Worm (Caenorhabditis elegans): Measurements from ENCODE around the gene lin-15A.

lin-15A gene

DNA sequence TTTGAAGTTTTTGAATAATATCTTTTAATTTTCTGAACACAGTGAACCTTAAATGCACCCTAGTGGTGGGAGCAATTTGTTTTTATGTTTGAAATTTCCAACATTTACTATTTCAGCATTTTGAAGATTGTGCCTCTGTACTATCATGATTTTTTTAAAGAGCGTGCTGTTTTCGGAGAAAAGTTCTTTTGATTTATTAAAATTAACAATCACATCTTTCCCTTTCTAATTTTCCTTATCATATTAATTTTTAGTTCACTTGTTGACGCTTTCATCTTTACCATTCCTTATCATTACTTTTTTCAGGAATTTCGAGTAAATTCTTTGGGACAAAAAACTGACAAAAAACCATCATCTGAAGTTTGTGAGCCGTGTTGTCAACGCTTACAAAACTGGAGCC, 23.9 kb upstream of the lin-15A start, which contains the start of gene nhr-48:
nhr-48 (plus strand) TSS at position 301 of the 400 bp plus-strand sequence.
- TF ChIP-seq fos-1 (tag; optimal IDR thresholded peaks at IDR 0.05) (no peak), peb-1 (tag; optimal IDR thresholded peaks at IDR 0.05) (no peak), sma-3 (GFP tag; optimal IDR thresholded peaks at IDR 0.05) (no peak), Y55F3AM.14 (GFP tag; optimal IDR thresholded peaks at IDR 0.05) (no peak), nhr-10 (tag; optimal IDR thresholded peaks at IDR 0.05) (no peak), ztf-11 (tag; optimal IDR thresholded peaks at IDR 0.05) (no peak), ceh-16 (tag; optimal IDR thresholded peaks at IDR 0.05) (no peak), C34F6.9 (tag; optimal IDR thresholded peaks at IDR 0.05) (no peak), unc-62 (GFP tag; optimal IDR thresholded peaks at IDR 0.05) (no peak), mbf-1 (tag; optimal IDR thresholded peaks at IDR 0.05) (no peak), lin-39 (tag; optimal IDR thresholded peaks at IDR 0.05) (no peak), nhr-25 (tag; optimal IDR thresholded peaks at IDR 0.05) (no peak), nhr-12 (tag; optimal IDR thresholded peaks at IDR 0.05) (no peak), nhr-6 (tag; optimal IDR thresholded peaks at IDR 0.05) (no peak), blmp-1 (tag; optimal IDR thresholded peaks at IDR 0.05; ENCODE audit: insufficient read depth) (no peak), gmeb-1 (tag; optimal IDR thresholded peaks at IDR 0.05) (no peak), aly-2 (tag; optimal IDR thresholded peaks at IDR 0.05) (no peak), ceh-82 (tag; optimal IDR thresholded peaks at IDR 0.05) (no peak), ZK546.5 (tag; optimal IDR thresholded peaks at IDR 0.05) (no peak), F13H6.1 (tag; optimal IDR thresholded peaks at IDR 0.05) (no peak)

DNA sequence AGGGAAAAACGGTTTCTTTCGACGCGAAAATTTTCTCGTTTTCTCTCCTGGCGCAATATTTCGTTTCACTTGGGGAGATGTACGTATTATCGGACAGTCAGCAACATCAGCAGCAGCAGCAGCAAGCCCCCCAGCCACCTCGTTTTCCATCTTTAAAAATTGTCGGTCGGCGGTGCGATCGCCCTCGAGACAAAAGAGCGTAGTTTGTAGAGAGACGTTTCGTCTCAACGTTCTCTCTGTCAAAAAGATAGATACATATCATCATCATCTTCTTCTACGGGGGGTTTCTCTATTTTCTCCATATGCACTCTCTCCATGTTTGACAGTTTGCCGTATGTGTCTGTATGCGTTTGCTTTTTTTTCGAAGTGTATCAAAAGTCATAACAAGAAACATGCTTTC, 22.2 kb upstream of the lin-15A start:
- TF ChIP-seq egl-27 (tag; optimal IDR thresholded peaks at IDR 0.05) (peak; percentile 3), peb-1 (tag; optimal IDR thresholded peaks at IDR 0.05) (no peak), gmeb-1 (tag; optimal IDR thresholded peaks at IDR 0.05) (peak; percentile 28), nhr-11 (tag; optimal IDR thresholded peaks at IDR 0.05) (no peak), alr-1 (tag; optimal IDR thresholded peaks at IDR 0.05) (no peak), R02D3.7 (tag; optimal IDR thresholded peaks at IDR 0.05) (no peak), lsy-2 (tag; optimal IDR thresholded peaks at IDR 0.05) (no peak), mdl-1 (tag; optimal IDR thresholded peaks at IDR 0.05) (peak; percentile 38 to 87), F13H6.1 (tag; optimal IDR thresholded peaks at IDR 0.05) (peak; percentile 24), ztf-4 (tag; optimal IDR thresholded peaks at IDR 0.05) (no peak), skn-1 (tag; optimal IDR thresholded peaks at IDR 0.05) (no peak), nhr-77 (tag; optimal IDR thresholded peaks at IDR 0.05) (no peak), crh-2 (tag; optimal IDR thresholded peaks at IDR 0.05) (peak; percentile 61), nhr-21 (tag; optimal IDR thresholded peaks at IDR 0.05) (peak; percentile 80), ama-1 (optimal IDR thresholded peaks at IDR 0.05) (no peak), C34F6.9 (tag; optimal IDR thresholded peaks at IDR 0.05) (no peak), unc-55 (GFP tag; optimal IDR thresholded peaks at IDR 0.05) (no peak), unc-39 (tag; optimal IDR thresholded peaks at IDR 0.05) (no peak), sma-3 (GFP tag; optimal IDR thresholded peaks at IDR 0.05) (peak; percentile 61), lin-39 (tag; optimal IDR thresholded peaks at IDR 0.05) (no peak), sma-9 (GFP tag; optimal IDR thresholded peaks at IDR 0.05) (peak; percentile 91), sma-9 (tag; optimal IDR thresholded peaks at IDR 0.05) (no peak), nhr-25 (tag; optimal IDR thresholded peaks at IDR 0.05) (peak; percentile 61), mbf-1 (tag; optimal IDR thresholded peaks at IDR 0.05) (no peak), elt-3 (tag; optimal IDR thresholded peaks at IDR 0.05) (no peak), snpc-4 (tag; optimal IDR thresholded peaks at IDR 0.05) (no peak), ZK546.5 (tag; optimal IDR thresholded peaks at IDR 0.05) (no peak), fos-1 (tag; optimal IDR thresholded peaks at IDR 0.05) (peak; percentile 57), aly-2 (tag; optimal IDR thresholded peaks at IDR 0.05) (no peak), nhr-129 (tag; optimal IDR thresholded peaks at IDR 0.05) (peak; percentile 71), nhr-6 (tag; optimal IDR thresholded peaks at IDR 0.05) (no peak), sem-4 (tag; optimal IDR thresholded peaks at IDR 0.05) (peak; percentile 5), nhr-12 (tag; optimal IDR thresholded peaks at IDR 0.05) (no peak), blmp-1 (tag; optimal IDR thresholded peaks at IDR 0.05; ENCODE audit: insufficient read depth) (peak; percentile 71)

ce11 chrX:15713189-15713588, 18.6 kb upstream of the lin-15A start:
- TF ChIP-seq sma-9 (GFP tag; optimal IDR thresholded peaks at IDR 0.05) (peak; percentile 61), sma-9 (tag; optimal IDR thresholded peaks at IDR 0.05) (no peak), Y55F3AM.14 (GFP tag; optimal IDR thresholded peaks at IDR 0.05) (no peak), mdl-1 (tag; optimal IDR thresholded peaks at IDR 0.05) (no peak), egl-27 (tag; optimal IDR thresholded peaks at IDR 0.05) (no peak), elt-1 (tag; optimal IDR thresholded peaks at IDR 0.05) (peak; percentile 78)

Data from whole organism, L2 larva.